Fruit fly (Drosophila melanogaster) whole organism, prepupa: ENCODE measurements around the gene CG2310.

Source experiments
- CG10631 ChIP-seq: fragments of 200-800 bp; sonication (Bioruptor generic); optimal IDR thresholded peaks from 2 replicates; lab custom pipeline; 2016; ENCODE audit warnings: missing biosample characterization, missing genetic modification characterization
- CG11762 ChIP-seq: fragments of 200-800 bp; sonication (Bioruptor generic); optimal IDR thresholded peaks from 3 replicates; lab custom pipeline; 2016; ENCODE audit warnings: missing biosample characterization, missing genetic modification characterization; ENCODE audit not compliant: insufficient read depth
- CG11902 ChIP-seq: fragments of 200-800 bp; sonication (Bioruptor generic); optimal IDR thresholded peaks from 3 replicates; lab custom pipeline; 2016; ENCODE audit warnings: missing biosample characterization, missing genetic modification characterization
- CG16779 ChIP-seq: fragments of 200-800 bp; sonication (Bioruptor generic); optimal IDR thresholded peaks from 3 replicates; lab custom pipeline; 2017; ENCODE audit warnings: missing biosample characterization, mild to moderate bottlenecking, missing genetic modification characterization
- CG3032 ChIP-seq: fragments of 200-800 bp; optimal IDR thresholded peaks from 2 replicates; lab custom pipeline; 2019; ENCODE audit warnings: missing biosample characterization, mild to moderate bottlenecking, missing genetic modification characterization, moderate library complexity
- CG31627 ChIP-seq: fragments of 200-800 bp; sonication (Bioruptor generic); optimal IDR thresholded peaks from 3 replicates; lab custom pipeline; 2016; ENCODE audit warnings: missing biosample characterization, missing genetic modification characterization
- CG34406 ChIP-seq: fragments of 200-800 bp; sonication (Bioruptor generic); optimal IDR thresholded peaks from 3 replicates; lab custom pipeline; 2016; ENCODE audit warnings: missing biosample characterization, missing genetic modification characterization
- CG4318 ChIP-seq: fragments of 200-800 bp; sonication (Bioruptor generic); optimal IDR thresholded peaks from 3 replicates; lab custom pipeline; 2017; ENCODE audit warnings: missing biosample characterization, mild to moderate bottlenecking, missing genetic modification characterization
- CG6163 ChIP-seq: fragments of 200-800 bp; sonication (Bioruptor generic); IDR thresholded peaks from 3 replicates; pipeline ENCODE4 v1.3.6; 2022; ENCODE audit warnings: missing biosample characterization, missing genetic modification characterization
- CG6276 ChIP-seq: fragments of 200-800 bp; sonication (Bioruptor generic); optimal IDR thresholded peaks from 2 replicates; lab custom pipeline; 2017; ENCODE audit warnings: missing biosample characterization, mild to moderate bottlenecking, missing genetic modification characterization
- CG6792 ChIP-seq: fragments of 200-800 bp; sonication (Bioruptor generic); optimal IDR thresholded peaks from 3 replicates; lab custom pipeline; 2016; ENCODE audit warnings: missing biosample characterization, missing genetic modification characterization
- CG6808 ChIP-seq: fragments of 200-800 bp; sonication (Bioruptor generic); optimal IDR thresholded peaks from 3 replicates; lab custom pipeline; 2017; ENCODE audit warnings: missing biosample characterization, missing genetic modification characterization, mild to moderate bottlenecking, moderate library complexity, missing genetic modification reagents
- CG6854 ChIP-seq: fragments of 200-800 bp; sonication (Bioruptor generic); optimal IDR thresholded peaks from 2 replicates; lab custom pipeline; 2017; ENCODE audit warnings: missing biosample characterization, mild to moderate bottlenecking, missing genetic modification characterization
- CG7368 ChIP-seq: fragments of 200-800 bp; sonication (Bioruptor generic); optimal IDR thresholded peaks from 3 replicates; lab custom pipeline; 2016; ENCODE audit warnings: missing biosample characterization, missing genetic modification characterization
- CG8119 ChIP-seq: fragments of 200-800 bp; sonication (Bioruptor generic); IDR thresholded peaks from 3 replicates; pipeline ENCODE4 v1.3.6; 2022; ENCODE audit warnings: missing biosample characterization, missing genetic modification characterization
- CG8632 ChIP-seq: fragments of 200-800 bp; sonication (Bioruptor generic); optimal IDR thresholded peaks from 3 replicates; lab custom pipeline; 2016; ENCODE audit warnings: missing biosample characterization, missing genetic modification characterization
- CG9139 ChIP-seq: fragments of 200-800 bp; sonication (Bioruptor generic); optimal IDR thresholded peaks from 3 replicates; lab custom pipeline; 2017; ENCODE audit warnings: missing biosample characterization, mild to moderate bottlenecking, missing genetic modification characterization
- Eip78C ChIP-seq: fragments of 200-800 bp; sonication (Bioruptor generic); peaks from one replicate; lab custom pipeline; 2016; ENCODE audit warnings: missing biosample characterization, missing genetic modification characterization
- Eip93F ChIP-seq: fragments of 200-800 bp; sonication (Bioruptor generic); optimal IDR thresholded peaks from 2 replicates; lab custom pipeline; 2016; ENCODE audit warnings: missing biosample characterization, mild to moderate bottlenecking, missing genetic modification characterization
- Ets96B ChIP-seq: fragments of 200-800 bp; optimal IDR thresholded peaks from 2 replicates; lab custom pipeline; 2019; ENCODE audit warnings: missing biosample characterization, mild to moderate bottlenecking, missing genetic modification characterization, moderate library complexity
- Gug ChIP-seq: fragments of 200-800 bp; sonication (Bioruptor generic); IDR thresholded peaks from 2 replicates; pipeline ENCODE4 v1.3.6; 2022; ENCODE audit warnings: missing biosample characterization, missing genetic modification characterization
- Hr39 ChIP-seq: fragments of 200-800 bp; sonication (Bioruptor generic); optimal IDR thresholded peaks from 2 replicates; lab custom pipeline; 2016; ENCODE audit warnings: missing biosample characterization, missing genetic modification characterization
- Hr4 ChIP-seq: fragments of 200-800 bp; sonication (Bioruptor generic); optimal IDR thresholded peaks from 3 replicates; lab custom pipeline; 2016; ENCODE audit warnings: missing biosample characterization, missing genetic modification characterization
- Lpt ChIP-seq: fragments of 200-800 bp; sonication (Bioruptor generic); optimal IDR thresholded peaks from 3 replicates; lab custom pipeline; 2016; ENCODE audit warnings: missing biosample characterization, missing genetic modification characterization
- Met ChIP-seq: fragments of 200-800 bp; sonication (Bioruptor generic); optimal IDR thresholded peaks from 3 replicates; lab custom pipeline; 2016; ENCODE audit warnings: missing biosample characterization, missing genetic modification characterization
- OdsH ChIP-seq: fragments of 200-800 bp; sonication (Bioruptor generic); optimal IDR thresholded peaks from 3 replicates; lab custom pipeline; 2016; ENCODE audit warnings: missing biosample characterization, missing genetic modification characterization
- Smox ChIP-seq: fragments of 200-800 bp; sonication (Bioruptor generic); optimal IDR thresholded peaks from 3 replicates; lab custom pipeline; 2016; ENCODE audit warnings: missing biosample characterization, missing genetic modification characterization
- Sox102F ChIP-seq: fragments of 200-800 bp; sonication (Bioruptor generic); optimal IDR thresholded peaks from 2 replicates; lab custom pipeline; 2016; ENCODE audit warnings: missing biosample characterization, mild to moderate bottlenecking, missing genetic modification characterization
- Sox14 ChIP-seq: fragments of 200-800 bp; sonication (Bioruptor generic); optimal IDR thresholded peaks from 3 replicates; lab custom pipeline; 2016; ENCODE audit warnings: missing biosample characterization, missing genetic modification characterization
- achi ChIP-seq: fragments of 200-800 bp; sonication (Bioruptor generic); optimal IDR thresholded peaks from 3 replicates; lab custom pipeline; 2016; ENCODE audit warnings: missing biosample characterization, missing genetic modification characterization
- cyc ChIP-seq: fragments of 200-800 bp; sonication (Bioruptor generic); optimal IDR thresholded peaks from 3 replicates; lab custom pipeline; 2016; ENCODE audit warnings: missing biosample characterization, missing genetic modification characterization
- eg ChIP-seq: fragments of 200-800 bp; sonication (Bioruptor generic); IDR thresholded peaks from 3 replicates; pipeline ENCODE4 v1.3.6; 2022; ENCODE audit warnings: missing biosample characterization, missing genetic modification characterization
- fd59A ChIP-seq: fragments of 200-800 bp; sonication (Bioruptor generic); optimal IDR thresholded peaks from 2 replicates; lab custom pipeline; 2017; ENCODE audit warnings: missing biosample characterization, mild to moderate bottlenecking, missing genetic modification characterization, missing genetic modification reagents
- fd85E ChIP-seq: fragments of 200-800 bp; sonication (Bioruptor generic); optimal IDR thresholded peaks from 3 replicates; lab custom pipeline; 2016; ENCODE audit warnings: missing biosample characterization, missing genetic modification characterization
- pdm3 ChIP-seq: fragments of 200-800 bp; sonication (Bioruptor generic); optimal IDR thresholded peaks from 3 replicates; lab custom pipeline; 2016; ENCODE audit warnings: missing biosample characterization, missing genetic modification characterization
- salr ChIP-seq, 2 experiments: fragments of 200-800 bp; sonication (Bioruptor generic); optimal IDR thresholded peaks; 3 replicates each; lab custom pipeline; 2016 to 2018; ENCODE audit warnings: missing biosample characterization in 2 of 2, missing genetic modification characterization in 2 of 2, mild to moderate bottlenecking in 1 of 2
- svp ChIP-seq: fragments of 200-800 bp; sonication (Bioruptor generic); peaks from one replicate; lab custom pipeline; 2016; ENCODE audit warnings: missing biosample characterization, missing genetic modification characterization
- topi ChIP-seq: fragments of 200-800 bp; sonication (Bioruptor generic); optimal IDR thresholded peaks from 3 replicates; lab custom pipeline; 2016; ENCODE audit warnings: missing biosample characterization, missing genetic modification characterization
- vri ChIP-seq: fragments of 200-800 bp; sonication (Bioruptor generic); optimal IDR thresholded peaks from 3 replicates; lab custom pipeline; 2016; ENCODE audit warnings: missing biosample characterization, mild to moderate bottlenecking, missing genetic modification characterization

The CG2310 gene

dm6 chr3R:29503406-29504116, 10.2 kb upstream of the CG2310 start, which contains the start of gene Trc8:
Gene Trc8, minus strand, starts transcription at chr3R:29503797.
- TF ChIP-seq CG6276 (GFP tag; lab: Kevin White, UChicago) (no peak), Hr39 (no peak), CG10631 (GFP tag; lab: Kevin White, UChicago) (no peak), CG6163 (GFP tag; lab: Robert Waterston, UW) (peak; percentile 36; the same call in 1 of the 3 replicates), CG6808 (GFP tag; lab: Kevin White, UChicago) (peak; percentile 62), CG7368 (GFP tag; lab: Kevin White, UChicago) (no peak), CG8632 (GFP tag; lab: Kevin White, UChicago) (no peak), Eip78C (peak; percentile 43), Ets96B (tag; lab: Kevin White, UChicago) (peak; percentile 1), svp (GFP tag; lab: Kevin White, UChicago) (no peak), cyc (no peak), CG34406 (GFP tag; lab: Kevin White, UChicago) (no peak), Smox (GFP tag; lab: Kevin White, UChicago) (no peak), fd85E (no peak), Sox102F (GFP tag; lab: Kevin White, UChicago) (no peak), CG3032 (tag; lab: Kevin White, UChicago) (no peak), Sox14 (GFP tag; lab: Kevin White, UChicago) (peak; percentile 39), CG6854 (no peak)

dm6 chr3R:29502978-29503377, 9.7 kb upstream of the CG2310 start:
- TF ChIP-seq eg (no peak), CG6163 (GFP tag; lab: Robert Waterston, UW) (no peak)

dm6 chr3R:29496315-29496714, 3.0 kb upstream of the CG2310 start:
- TF ChIP-seq Met (no peak), CG8119 (GFP tag; lab: Robert Waterston, UW) (no peak), Eip93F (GFP tag; lab: Kevin White, UChicago) (no peak), CG6163 (GFP tag; lab: Robert Waterston, UW) (0 out of 3 replicates have a peak, but pooled peaks have one; percentile 13), CG8632 (GFP tag; lab: Kevin White, UChicago) (no peak), Hr4 (no peak), OdsH (GFP tag; lab: Kevin White, UChicago) (no peak), Sox102F (GFP tag; lab: Kevin White, UChicago) (no peak)

- peak; percentile 3 for TF ChIP-seq Hr4
- no peak for TF ChIP-seq fd59A (GFP tag; lab: Kevin White, UChicago)
Observed at dm6 chr3R:29495815-29496214, 2.5 kb upstream of the CG2310 start.

dm6 chr3R:29494482-29494881, 1.2 kb upstream of the CG2310 start, which contains the start of gene FipoQ:
Gene FipoQ, plus strand, starts transcription at chr3R:29494782.
- TF ChIP-seq Gug (GFP tag; lab: Robert Waterston, UW) = no peak
- no peak for TF ChIP-seq CG31627 (GFP tag; lab: Kevin White, UChicago)
- TF ChIP-seq CG6808 (GFP tag; lab: Kevin White, UChicago) = no peak
- no peak for TF ChIP-seq Sox102F (GFP tag; lab: Kevin White, UChicago)
- no peak for TF ChIP-seq CG8632 (GFP tag; lab: Kevin White, UChicago)
- no peak for TF ChIP-seq CG6854

dm6 chr3R:29490912-29491311, 2.4 kb downstream of the CG2310 start, which contains the start of gene Spase12:
Gene Spase12, minus strand, starts transcription at chr3R:29491150.
- no peak for TF ChIP-seq achi (GFP tag; lab: Kevin White, UChicago)
- TF ChIP-seq CG6792 (GFP tag; lab: Kevin White, UChicago) = no peak
- no peak for TF ChIP-seq salr (GFP tag; optimal IDR thresholded peaks at IDR 0.05; lab: Kevin White, UChicago)
- TF ChIP-seq vri (GFP tag; lab: Kevin White, UChicago) = no peak
- TF ChIP-seq CG11762 (GFP tag; lab: Kevin White, UChicago) = no peak
- TF ChIP-seq pdm3 (GFP tag; lab: Kevin White, UChicago) = no peak
- no peak for TF ChIP-seq fd59A (GFP tag; lab: Kevin White, UChicago)
- TF ChIP-seq CG6276 (GFP tag; lab: Kevin White, UChicago) = no peak
- no peak for TF ChIP-seq CG16779 (tag; lab: Kevin White, UChicago)
- TF ChIP-seq CG11902 (GFP tag; lab: Kevin White, UChicago) = no peak
- TF ChIP-seq Sox102F (GFP tag; lab: Kevin White, UChicago) = no peak
- no peak for TF ChIP-seq topi (GFP tag; lab: Kevin White, UChicago)
- TF ChIP-seq Lpt = no peak
- TF ChIP-seq CG9139 (GFP tag; lab: Kevin White, UChicago) = no peak
- no peak for TF ChIP-seq CG4318
